Worm (Caenorhabditis elegans): Measurements from ENCODE around the gene srh-229.

ce11 chrV:7547479-7547878, 43.3 kb upstream of the srh-229 start, which contains the start of gene ftn-1:
- TF ChIP-seq nhr-237 (tag; optimal IDR thresholded peaks at IDR 0.05), result no peak
- TF ChIP-seq sma-9 (GFP tag; optimal IDR thresholded peaks at IDR 0.05), result no peak
- TF ChIP-seq sma-9 (tag; optimal IDR thresholded peaks at IDR 0.05), result no peak
- TF ChIP-seq skn-1 (tag; optimal IDR thresholded peaks at IDR 0.05), result no peak
- no peak for TF ChIP-seq aly-2 (tag; optimal IDR thresholded peaks at IDR 0.05)
- no peak for TF ChIP-seq nhr-12 (tag; optimal IDR thresholded peaks at IDR 0.05)
- no peak for TF ChIP-seq ztf-4 (tag; optimal IDR thresholded peaks at IDR 0.05)
- no peak for TF ChIP-seq egl-27 (tag; optimal IDR thresholded peaks at IDR 0.05)
- TF ChIP-seq lsy-2 (tag; optimal IDR thresholded peaks at IDR 0.05), result no peak
- no peak for TF ChIP-seq mdl-1 (tag; optimal IDR thresholded peaks at IDR 0.05)
- TF ChIP-seq alr-1 (tag; optimal IDR thresholded peaks at IDR 0.05), result no peak
- no peak for TF ChIP-seq unc-55 (GFP tag; optimal IDR thresholded peaks at IDR 0.05)
- TF ChIP-seq ceh-82 (tag; optimal IDR thresholded peaks at IDR 0.05), result no peak
- no peak for TF ChIP-seq crh-2 (tag; optimal IDR thresholded peaks at IDR 0.05)
- no peak for TF ChIP-seq sem-4 (tag; optimal IDR thresholded peaks at IDR 0.05)

Measured in whole organism, L2 larva.